Worm (Caenorhabditis elegans): ENCODE data around the gene mat-2.
"Not testable (repeated sequence)": the region's sequence is repeated elsewhere in the genome, so short reads cannot be mapped to it uniquely, and the experiment has no call there.

The mat-2 gene

DNA sequence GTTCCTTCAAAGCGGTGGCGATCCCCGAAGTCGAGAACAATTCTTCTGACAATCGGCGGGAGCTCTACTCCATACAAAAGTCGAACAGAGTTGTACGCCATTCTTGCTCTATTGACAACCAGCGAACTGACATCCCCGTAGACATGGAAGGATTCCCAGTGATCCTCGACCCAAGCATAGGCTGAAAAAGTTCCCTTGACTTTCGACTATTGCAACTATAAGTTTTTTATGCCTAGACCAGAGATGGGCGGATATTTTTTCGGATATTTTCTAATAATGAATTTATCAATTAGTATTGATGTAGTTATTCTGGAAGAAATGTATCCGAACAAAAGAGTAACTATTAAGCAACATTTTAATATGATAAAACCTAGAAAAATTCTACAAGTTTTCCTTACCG, 9.3 kb downstream of the mat-2 start, which contains the start of gene W10C6.2:
Gene W10C6.2, minus strand, starts transcription at position 101 of the 400 bp plus-strand sequence.
- TF ChIP-seq ref-2 (tag; optimal IDR thresholded peaks at IDR 0.05); hlh-13 (GFP tag; optimal IDR thresholded peaks at IDR 0.05); hlh-15 (tag; optimal IDR thresholded peaks at IDR 0.05): not testable (repeated sequence)

- no peak for TF ChIP-seq ceh-14 (tag; optimal IDR thresholded peaks at IDR 0.05)
- TF ChIP-seq ceh-9 (tag; optimal IDR thresholded peaks at IDR 0.05): no peak
- TF ChIP-seq ztf-16 (tag; optimal IDR thresholded peaks at IDR 0.05): no peak
- TF ChIP-seq ceh-18 (tag; optimal IDR thresholded peaks at IDR 0.05): no peak
- TF ChIP-seq unc-42 (tag; optimal IDR thresholded peaks at IDR 0.05): no peak
- TF ChIP-seq K09A11.1 (tag; optimal IDR thresholded peaks at IDR 0.05; ENCODE audit: insufficient read depth): no peak
- no peak for TF ChIP-seq pax-1 (tag; optimal IDR thresholded peaks at IDR 0.05)
- no peak for TF ChIP-seq pat-9 (tag; optimal IDR thresholded peaks at IDR 0.05)
- no peak for TF ChIP-seq ceh-19 (GFP tag; optimal IDR thresholded peaks at IDR 0.05)
- TF ChIP-seq ceh-6 (GFP tag; optimal IDR thresholded peaks at IDR 0.05): no peak
- no peak for TF ChIP-seq ceh-48 (tag; optimal IDR thresholded peaks at IDR 0.05)
- no peak for TF ChIP-seq ama-1 (optimal IDR thresholded peaks at IDR 0.05)
- TF ChIP-seq ceh-34 (tag; optimal IDR thresholded peaks at IDR 0.05): no peak
- TF ChIP-seq pqm-1 (tag; optimal IDR thresholded peaks at IDR 0.05): no peak
Observed at ce11 chrII:11125059-11125594, 12.6 kb downstream of the mat-2 start.

DNA sequence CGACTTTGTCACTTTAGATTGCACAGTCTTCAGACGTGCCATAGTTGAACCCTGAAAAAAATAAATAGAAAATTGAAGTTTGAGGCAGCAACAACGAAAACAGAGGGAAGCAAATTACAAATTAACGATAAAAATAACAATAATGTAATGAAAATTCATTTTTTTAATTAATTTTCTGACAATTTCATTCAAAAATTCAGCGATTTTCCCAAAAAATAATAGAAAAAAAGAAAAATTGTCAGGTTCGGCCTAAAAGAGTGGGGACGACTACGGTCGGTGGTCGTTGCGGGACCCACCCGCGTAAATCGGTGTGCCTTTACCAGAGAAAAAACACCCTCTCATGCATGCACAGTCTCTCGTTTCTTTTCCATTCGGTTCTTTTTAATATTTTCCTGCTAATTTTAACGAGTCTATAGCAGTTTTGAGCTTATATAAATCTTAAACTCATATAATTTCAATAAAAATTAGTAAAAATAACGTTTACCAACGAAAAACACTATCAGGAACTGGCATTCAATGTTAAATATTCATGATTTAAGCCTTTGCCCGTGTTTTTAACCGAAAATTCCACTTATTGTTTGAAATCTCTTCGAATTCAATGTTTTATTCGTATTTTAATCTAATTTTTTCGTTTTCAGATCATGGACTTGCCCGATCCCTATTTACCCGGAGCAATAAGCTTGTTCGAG, 13.9 kb downstream of the mat-2 start, which contains the start of the genes rps-9 and lsm-1:
Gene rps-9, minus strand, starts transcription at position 51 of the 689 bp plus-strand sequence.
Gene lsm-1, plus strand, starts transcription at position 639 of the 689 bp plus-strand sequence.
- TF ChIP-seq unc-55 (GFP tag; optimal IDR thresholded peaks at IDR 0.05) (peak; percentile 19), elt-2 (tag; optimal IDR thresholded peaks at IDR 0.05) (no peak), nfya-1 (tag; optimal IDR thresholded peaks at IDR 0.05) (peak; percentile 70)

- TF ChIP-seq pat-9 (tag; optimal IDR thresholded peaks at IDR 0.05) (no peak), sox-4 (tag; optimal IDR thresholded peaks at IDR 0.05) (no peak), ceh-9 (tag; optimal IDR thresholded peaks at IDR 0.05) (no peak), pax-1 (tag; optimal IDR thresholded peaks at IDR 0.05) (no peak), che-1 (tag; optimal IDR thresholded peaks at IDR 0.05) (no peak), hlh-8 (tag; optimal IDR thresholded peaks at IDR 0.05) (no peak), tbx-7 (tag; optimal IDR thresholded peaks at IDR 0.05) (no peak), hlh-13 (GFP tag; optimal IDR thresholded peaks at IDR 0.05) (no peak), gmeb-2 (tag; optimal IDR thresholded peaks at IDR 0.05) (no peak), odd-2 (tag; optimal IDR thresholded peaks at IDR 0.05) (no peak), ceh-22 (tag; optimal IDR thresholded peaks at IDR 0.05) (no peak), nfya-1 (tag; optimal IDR thresholded peaks at IDR 0.05) (no peak), sdc-2 (tag; optimal IDR thresholded peaks at IDR 0.05) (no peak), ama-1 (optimal IDR thresholded peaks at IDR 0.05) (no peak)
Observed at ce11 chrII:11127364-11127763, 14.8 kb downstream of the mat-2 start, which contains the start of gene F40F8.1. Gene F40F8.1 (plus strand): TSS chrII:11127664.

ce11 chrII:11128989-11129388, 16.5 kb downstream of the mat-2 start, which contains the start of gene F40F8.3:
Gene F40F8.3 (plus strand): TSS chrII:11129289.
- TF ChIP-seq ceh-19 (GFP tag; optimal IDR thresholded peaks at IDR 0.05): no peak

- TF ChIP-seq ceh-45 (GFP tag; IDR thresholded peaks at IDR 0.05): no peak
- TF ChIP-seq hlh-6 (tag; optimal IDR thresholded peaks at IDR 0.05): no peak
- TF ChIP-seq pros-1 (tag; optimal IDR thresholded peaks at IDR 0.05): no peak
- TF ChIP-seq sox-2 (GFP tag; IDR thresholded peaks at IDR 0.05): no peak
- no peak for TF ChIP-seq pha-2 (tag; optimal IDR thresholded peaks at IDR 0.05)
- no peak for TF ChIP-seq hlh-15 (tag; optimal IDR thresholded peaks at IDR 0.05)
- no peak for TF ChIP-seq ceh-9 (tag; optimal IDR thresholded peaks at IDR 0.05)
- no peak for TF ChIP-seq elt-4 (tag; optimal IDR thresholded peaks at IDR 0.05)
- no peak for TF ChIP-seq T23F11.4 (GFP tag; optimal IDR thresholded peaks at IDR 0.05)
- TF ChIP-seq C08G9.2 (tag; optimal IDR thresholded peaks at IDR 0.05): no peak
- TF ChIP-seq ceh-24 (tag; optimal IDR thresholded peaks at IDR 0.05): no peak
- no peak for TF ChIP-seq ama-1 (optimal IDR thresholded peaks at IDR 0.05)
- no peak for TF ChIP-seq lin-11 (tag; optimal IDR thresholded peaks at IDR 0.05)
Observed at ce11 chrII:11129517-11129916, 17.0 kb downstream of the mat-2 start, which contains the start of gene F40F8.12. Gene F40F8.12 (plus strand): TSS chrII:11129817.
